Fruit fly (Drosophila melanogaster) whole organism, embryonic: Measurements from ENCODE around the gene CG14442.

Experiments used
- Atf3 ChIP-seq: fragments of 200-800 bp; sonication (Bioruptor generic); optimal IDR thresholded peaks from 3 replicates; lab custom pipeline; 2016; ENCODE audit warnings: missing biosample characterization, missing genetic modification characterization
- CG10209 ChIP-seq: fragments of 200-800 bp; sonication (Bioruptor generic); optimal IDR thresholded peaks from 3 replicates; lab custom pipeline; 2017; ENCODE audit warnings: missing biosample characterization, mild to moderate bottlenecking, missing genetic modification characterization, missing genetic modification reagents
- CG11723 ChIP-seq: fragments of 200-800 bp; sonication (Bioruptor generic); optimal IDR thresholded peaks from 2 replicates; lab custom pipeline; 2017; ENCODE audit warnings: missing biosample characterization, mild to moderate bottlenecking, missing genetic modification characterization
- CG14014 ChIP-seq: fragments of 200-800 bp; sonication (Bioruptor generic); IDR thresholded peaks from 2 replicates; pipeline ENCODE4 v1.3.6; 2022; ENCODE audit warnings: missing biosample characterization, missing genetic modification characterization
- CG14441 ChIP-seq: fragments of 200-800 bp; sonication (Bioruptor generic); IDR thresholded peaks from 2 replicates; pipeline ENCODE4 v1.3.6; 2022; ENCODE audit warnings: missing biosample characterization, missing genetic modification characterization
- CG15073 ChIP-seq: fragments of 200-800 bp; sonication (Bioruptor generic); optimal IDR thresholded peaks from 2 replicates; lab custom pipeline; 2016; ENCODE audit warnings: missing biosample characterization, missing genetic modification characterization
- CG15601 ChIP-seq: fragments of 200-800 bp; sonication (Bioruptor generic); optimal IDR thresholded peaks from 3 replicates; lab custom pipeline; 2019; ENCODE audit warnings: missing biosample characterization, mild to moderate bottlenecking, missing genetic modification characterization, moderate library complexity
- CG16815 ChIP-seq: fragments of 200-800 bp; sonication (Bioruptor generic); optimal IDR thresholded peaks from 3 replicates; lab custom pipeline; 2017; ENCODE audit warnings: missing biosample characterization, mild to moderate bottlenecking, missing genetic modification characterization
- CG17612 ChIP-seq: fragments of 200-800 bp; sonication (Bioruptor generic); IDR thresholded peaks from 2 replicates; pipeline ENCODE4 v1.3.6; 2022; ENCODE audit warnings: missing biosample characterization, missing genetic modification characterization
- CG17802 ChIP-seq: fragments of 200-800 bp; sonication (Bioruptor generic); optimal IDR thresholded peaks from 2 replicates; lab custom pipeline; 2018; ENCODE audit warnings: missing biosample characterization, mild to moderate bottlenecking, missing genetic modification characterization, moderate library complexity
- CG2678 ChIP-seq: fragments of 200-800 bp; sonication (Bioruptor generic); optimal IDR thresholded peaks from 3 replicates; lab custom pipeline; 2019; ENCODE audit warnings: missing biosample characterization, mild to moderate bottlenecking, missing genetic modification characterization, moderate library complexity
- CG30431 ChIP-seq: fragments of 200-800 bp; sonication (Bioruptor generic); optimal IDR thresholded peaks from 2 replicates; lab custom pipeline; 2017; ENCODE audit warnings: missing biosample characterization, missing genetic modification characterization
- CG33557 ChIP-seq: fragments of 200-800 bp; sonication (Bioruptor generic); optimal IDR thresholded peaks from 2 replicates; lab custom pipeline; 2019; ENCODE audit warnings: missing biosample characterization, mild to moderate bottlenecking, missing genetic modification characterization, moderate library complexity
- CG4854 ChIP-seq: fragments of 200-800 bp; sonication (Bioruptor generic); optimal IDR thresholded peaks from 2 replicates; lab custom pipeline; 2016; ENCODE audit warnings: missing biosample characterization, missing genetic modification characterization, inconsistent platforms
- CG5953 ChIP-seq: fragments of 200-800 bp; sonication (Bioruptor generic); IDR thresholded peaks from 2 replicates; pipeline ENCODE4 v1.3.6; 2022; ENCODE audit warnings: missing biosample characterization, missing genetic modification characterization
- CG6175 ChIP-seq: fragments of 200-800 bp; sonication (Bioruptor generic); IDR thresholded peaks from 3 replicates; pipeline ENCODE4 v1.3.6; 2022; ENCODE audit warnings: missing biosample characterization, missing genetic modification characterization
- CG8359 ChIP-seq: fragments of 200-800 bp; sonication (Bioruptor generic); optimal IDR thresholded peaks from 2 replicates; lab custom pipeline; 2017; ENCODE audit warnings: missing biosample characterization, mild to moderate bottlenecking, missing genetic modification characterization, borderline replicate concordance
- CG8388 ChIP-seq: fragments of 200-800 bp; sonication (Bioruptor generic); optimal IDR thresholded peaks from 2 replicates; lab custom pipeline; 2019; ENCODE audit warnings: missing biosample characterization, mild to moderate bottlenecking, missing genetic modification characterization, moderate library complexity
- CG8765 ChIP-seq: fragments of 200-800 bp; sonication (Bioruptor generic); IDR thresholded peaks from 2 replicates; pipeline ENCODE4 v1.3.6; 2022; ENCODE audit warnings: missing biosample characterization, missing genetic modification characterization
- Camta ChIP-seq: fragments of 200-800 bp; sonication (Bioruptor generic); optimal IDR thresholded peaks from 2 replicates; lab custom pipeline; 2016; ENCODE audit warnings: missing biosample characterization, missing genetic modification characterization
- Dip3 ChIP-seq: fragments of 200-800 bp; sonication (Bioruptor generic); optimal IDR thresholded peaks from 3 replicates; lab custom pipeline; 2016; ENCODE audit warnings: missing biosample characterization, missing genetic modification characterization
- Dp ChIP-seq: fragments of 200-800 bp; sonication (Bioruptor generic); optimal IDR thresholded peaks from 2 replicates; lab custom pipeline; 2018; ENCODE audit warnings: missing biosample characterization, mild to moderate bottlenecking, missing genetic modification characterization, moderate library complexity
- Ets65A ChIP-seq: fragments of 200-800 bp; sonication (Bioruptor generic); peaks from one replicate; lab custom pipeline; 2016; ENCODE audit warnings: missing biosample characterization, missing genetic modification characterization
- Fer1 ChIP-seq: fragments of 200-800 bp; sonication (Bioruptor generic); optimal IDR thresholded peaks from 2 replicates; lab custom pipeline; 2017; ENCODE audit warnings: missing biosample characterization, mild to moderate bottlenecking, missing genetic modification characterization
- Hr39 ChIP-seq: fragments of >200 bp; optimal IDR thresholded peaks from 2 replicates; lab custom pipeline; 2017
- Hr51 ChIP-seq, 2 experiments: fragments of 200-800 bp; sonication (Bioruptor generic); optimal IDR thresholded peaks; 2 replicates in 1 of 2; 3 replicates in 1 of 2; lab custom pipeline; 2016 to 2018; ENCODE audit warnings: missing biosample characterization in 2 of 2, missing genetic modification characterization in 2 of 2, mild to moderate bottlenecking in 1 of 2, moderate library complexity in 1 of 2
- Meics ChIP-seq: fragments of 200-800 bp; sonication (Bioruptor generic); optimal IDR thresholded peaks from 2 replicates; lab custom pipeline; 2017; ENCODE audit warnings: missing biosample characterization, mild to moderate bottlenecking, missing genetic modification characterization
- Oli ChIP-seq: fragments of 200-800 bp; sonication (Bioruptor generic); optimal IDR thresholded peaks from 2 replicates; lab custom pipeline; 2018; ENCODE audit warnings: missing biosample characterization, mild to moderate bottlenecking, missing genetic modification characterization, moderate library complexity
- PHDP ChIP-seq: fragments of 200-800 bp; sonication (Bioruptor generic); optimal IDR thresholded peaks from 3 replicates; lab custom pipeline; 2018; ENCODE audit warnings: missing biosample characterization, mild to moderate bottlenecking, missing genetic modification characterization, moderate library complexity
- Sox102F ChIP-seq: fragments of 200-800 bp; sonication (Bioruptor generic); optimal IDR thresholded peaks from 2 replicates; lab custom pipeline; 2018; ENCODE audit warnings: missing biosample characterization, mild to moderate bottlenecking, missing genetic modification characterization, moderate library complexity
- al ChIP-seq: fragments of 200-800 bp; sonication (Bioruptor generic); IDR thresholded peaks from 2 replicates; pipeline ENCODE4 v1.3.6; 2022; ENCODE audit warnings: missing biosample characterization, missing genetic modification characterization
- bab2 ChIP-seq: fragments of 200-800 bp; sonication (Bioruptor generic); optimal IDR thresholded peaks from 2 replicates; lab custom pipeline; 2016; ENCODE audit warnings: missing biosample characterization, missing genetic modification characterization
- cato ChIP-seq: fragments of 200-800 bp; sonication (Bioruptor generic); optimal IDR thresholded peaks from 2 replicates; lab custom pipeline; 2016; ENCODE audit warnings: missing biosample characterization, missing genetic modification characterization, borderline replicate concordance
- croc ChIP-seq: fragments of 200-800 bp; sonication (Bioruptor generic); conservative IDR thresholded peaks from 3 replicates; pipeline ENCODE4 v1.3.6; 2022; ENCODE audit warnings: missing biosample characterization, missing genetic modification characterization
- crol ChIP-seq: fragments of 200-800 bp; sonication (Bioruptor generic); IDR thresholded peaks from 2 replicates; pipeline ENCODE4 v1.3.6; 2022; ENCODE audit warnings: missing biosample characterization, missing genetic modification characterization
- crp ChIP-seq, 2 experiments: fragments of 200-800 bp; sonication (Bioruptor generic); optimal IDR thresholded peaks; 2 replicates in 1 of 2; 3 replicates in 1 of 2; lab custom pipeline; 2017; ENCODE audit warnings: missing biosample characterization in 2 of 2, missing genetic modification characterization in 2 of 2, mild to moderate bottlenecking in 1 of 2, moderate library complexity in 1 of 2
- dmrt11E ChIP-seq: fragments of 200-800 bp; sonication (Bioruptor generic); optimal IDR thresholded peaks from 3 replicates; lab custom pipeline; 2018; ENCODE audit warnings: missing biosample characterization, mild to moderate bottlenecking, missing genetic modification characterization, moderate library complexity
- ewg ChIP-seq: fragments of 200-800 bp; sonication (Bioruptor generic); optimal IDR thresholded peaks from 3 replicates; lab custom pipeline; 2017; ENCODE audit warnings: mild to moderate bottlenecking, missing biosample characterization, missing genetic modification reagents, missing genetic modification characterization
- gce ChIP-seq: fragments of 200-800 bp; sonication (Bioruptor generic); IDR thresholded peaks from 3 replicates; pipeline ENCODE4 v1.3.6; 2022; ENCODE audit warnings: missing biosample characterization, missing genetic modification characterization
- grau ChIP-seq: fragments of 200-800 bp; optimal IDR thresholded peaks from 3 replicates; lab custom pipeline; 2019; ENCODE audit warnings: missing biosample characterization, mild to moderate bottlenecking, missing genetic modification characterization, moderate library complexity
- gro ChIP-seq: fragments of 200-800 bp; sonication (Bioruptor generic); optimal IDR thresholded peaks from 2 replicates; lab custom pipeline; 2016; ENCODE audit warnings: missing biosample characterization, missing genetic modification characterization
- gsb ChIP-seq: fragments of 200-800 bp; sonication (Bioruptor generic); IDR thresholded peaks from 2 replicates; pipeline ENCODE4 v1.3.6; 2022; ENCODE audit warnings: missing biosample characterization, missing genetic modification characterization
- gt ChIP-seq: fragments of 200-800 bp; sonication (Bioruptor generic); IDR thresholded peaks from 2 replicates; pipeline ENCODE4 v1.3.6; 2022; ENCODE audit warnings: missing biosample characterization, missing genetic modification characterization
- hbn ChIP-seq: fragments of 200-800 bp; sonication (Bioruptor generic); IDR thresholded peaks from 2 replicates; pipeline ENCODE4 v1.3.6; 2022; ENCODE audit warnings: missing biosample characterization, missing genetic modification characterization; ENCODE audit not compliant: partially characterized antibody
- ind ChIP-seq: fragments of 200-800 bp; sonication (Bioruptor generic); optimal IDR thresholded peaks from 3 replicates; lab custom pipeline; 2016; ENCODE audit warnings: missing biosample characterization, missing genetic modification characterization
- kay ChIP-seq: fragments of 200-800 bp; sonication (Bioruptor generic); optimal IDR thresholded peaks from 2 replicates; lab custom pipeline; 2016; ENCODE audit warnings: missing biosample characterization, missing genetic modification characterization
- pum ChIP-seq: fragments of 200-800 bp; sonication (Bioruptor generic); optimal IDR thresholded peaks from 2 replicates; lab custom pipeline; 2016; ENCODE audit warnings: missing biosample characterization, missing genetic modification characterization
- seq ChIP-seq: fragments of 200-800 bp; sonication (Bioruptor generic); IDR thresholded peaks from 2 replicates; pipeline ENCODE4 v1.3.6; 2022; ENCODE audit warnings: missing biosample characterization, missing genetic modification characterization
- sr ChIP-seq: fragments of 200-800 bp; sonication (Bioruptor generic); IDR thresholded peaks from 3 replicates; pipeline ENCODE4 v1.3.6; 2022; ENCODE audit warnings: missing biosample characterization, missing genetic modification characterization
- wor ChIP-seq: fragments of 200-800 bp; sonication (Bioruptor generic); IDR thresholded peaks from 2 replicates; pipeline ENCODE4 v1.3.6; 2022; ENCODE audit warnings: missing biosample characterization, missing genetic modification characterization
- zf30C ChIP-seq: fragments of 200-800 bp; sonication (Bioruptor generic); optimal IDR thresholded peaks from 3 replicates; lab custom pipeline; 2018; ENCODE audit warnings: missing biosample characterization, mild to moderate bottlenecking, missing genetic modification characterization

The CG14442 gene

DNA sequence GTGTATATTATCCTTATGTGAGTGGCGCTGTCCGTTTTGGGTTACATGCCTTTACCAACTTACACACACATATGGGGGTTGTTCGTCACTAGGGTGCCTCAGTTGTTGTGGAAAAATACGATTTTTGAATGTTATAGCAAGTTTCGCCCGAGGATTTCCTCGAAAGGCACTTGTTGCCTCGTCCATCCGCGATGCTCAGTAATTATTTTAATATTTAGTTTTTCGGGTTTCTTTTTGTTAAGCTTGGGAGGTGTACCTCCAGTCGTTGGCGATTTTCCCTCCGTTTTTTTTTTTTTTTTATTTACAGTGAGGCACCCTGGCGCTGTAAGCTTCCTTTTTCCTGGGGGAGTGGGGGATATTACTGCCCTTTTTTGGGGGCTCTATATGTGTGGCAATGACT, 1.7 kb upstream of the CG14442 start (continued):
- TF ChIP-seq CG10209 (GFP tag; lab: Kevin White, UChicago) (peak; percentile 53), Camta (GFP tag; lab: Kevin White, UChicago) (peak; percentile 40), CG14014 (GFP tag; lab: Robert Waterston, UW) (peak; percentile 69; the same call in 1 of the 2 replicates), CG17612 (no peak), Atf3 (peak; percentile 9), seq (GFP tag; lab: Robert Waterston, UW) (peak; percentile 75), Fer1 (GFP tag; lab: Kevin White, UChicago) (peak; percentile 92), CG17802 (tag; lab: Kevin White, UChicago) (no peak), CG5953 (GFP tag; lab: Robert Waterston, UW) (peak; percentile 42; the same call in 1 of the 2 replicates), CG6175 (GFP tag; lab: Robert Waterston, UW) (no peak), CG8388 (GFP tag; lab: Kevin White, UChicago) (peak; percentile 57), PHDP (peak; percentile 79), CG30431 (GFP tag; lab: Kevin White, UChicago) (peak; percentile 42), pum (peak; percentile 19), CG8359 (GFP tag; lab: Kevin White, UChicago) (no peak), al (0 out of 2 replicates have a peak, but pooled peaks have one; percentile 28), Sox102F (GFP tag; lab: Kevin White, UChicago) (peak; percentile 64), Meics (GFP tag; lab: Kevin White, UChicago) (peak; percentile 84), Ets65A (GFP tag; lab: Kevin White, UChicago) (peak; percentile 89), bab2 (GFP tag; lab: Kevin White, UChicago) (peak; percentile 49), CG33557 (GFP tag; lab: Kevin White, UChicago) (peak; percentile 52), ewg (GFP tag; lab: Kevin White, UChicago) (peak; percentile 50), grau (tag; lab: Kevin White, UChicago) (peak; percentile 75), CG8765 (GFP tag; lab: Robert Waterston, UW) (0 out of 2 replicates have a peak, but pooled peaks have one; percentile 16), zf30C (no peak), CG15601 (peak; percentile 62), ind (GFP tag; lab: Kevin White, UChicago) (peak; percentile 52), crp (GFP tag; optimal IDR thresholded peaks at IDR 0.05; lab: Kevin White, UChicago) (no peak), croc (GFP tag; lab: Robert Waterston, UW) (peak; percentile 31; the same call in 2 of the 3 replicates), Hr39 (lab: Kevin White, UChicago) (no peak), hbn (GFP tag; lab: Robert Waterston, UW) (no peak), CG14441 (GFP tag; lab: Robert Waterston, UW) (peak; percentile 85), CG15073 (GFP tag; lab: Kevin White, UChicago) (no peak), Hr51 (GFP tag; optimal IDR thresholded peaks at IDR 0.05; lab: Kevin White, UChicago) (peak; percentile 32 to 71), cato (GFP tag; lab: Kevin White, UChicago) (no peak), CG2678 (tag; lab: Kevin White, UChicago) (peak; percentile 86), crol (0 out of 2 replicates have a peak, but pooled peaks have one; percentile 17), Oli (tag; lab: Kevin White, UChicago) (peak; percentile 66), Dp (GFP tag; lab: Kevin White, UChicago) (no peak), gt (GFP tag; lab: Robert Waterston, UW) (no peak; the same call in 1 of the 2 replicates), gro (peak; percentile 79), dmrt11E (peak; percentile 34), CG16815 (GFP tag; lab: Kevin White, UChicago) (peak; percentile 28), CG11723 (GFP tag; lab: Kevin White, UChicago) (peak; percentile 65), wor (GFP tag; lab: Robert Waterston, UW) (0 out of 2 replicates have a peak, but pooled peaks have one; percentile 16), Dip3 (GFP tag; lab: Kevin White, UChicago) (peak; percentile 37), sr (GFP tag; lab: Robert Waterston, UW) (no peak), kay (GFP tag; lab: Kevin White, UChicago) (peak; percentile 29), gce (peak; percentile 24; the same call in 1 of the 3 replicates), CG4854 (GFP tag; lab: Kevin White, UChicago) (no peak), gsb (GFP tag; lab: Robert Waterston, UW) (no peak)
